Fruit fly (Drosophila melanogaster): ENCODE data around the gene kuk.

Gene kuk

dm6 chr3R:17072526-17073114, 7.4 kb upstream of the kuk start, which contains the start of the genes Ns1 and mRpS11 (continued):
- TF ChIP-seq ssp (GFP tag; IDR thresholded peaks at IDR 0.05) (no peak), Dbx (GFP tag; IDR thresholded peaks at IDR 0.05) (peak; percentile 61; the same call in 2 of the 3 replicates), ap (GFP tag; IDR thresholded peaks at IDR 0.05) (no peak), Ets97D (GFP tag; optimal IDR thresholded peaks at IDR 0.05) (peak; percentile 88), CG9215 (GFP tag; IDR thresholded peaks at IDR 0.05) (no peak), Dek (tag; optimal IDR thresholded peaks at IDR 0.05) (no peak), CHES-1-like (GFP tag; optimal IDR thresholded peaks at IDR 0.05) (peak; percentile 54), CG11456 (GFP tag; IDR thresholded peaks at IDR 0.05) (0 out of 3 replicates have a peak, but pooled peaks have one; percentile 44), CG12299 (tag; optimal IDR thresholded peaks at IDR 0.05) (peak; percentile 23), CoRest (tag; optimal IDR thresholded peaks at IDR 0.05) (no peak), Poxn (GFP tag; IDR thresholded peaks at IDR 0.05) (no peak), Sox100B (GFP tag; optimal IDR thresholded peaks at IDR 0.05) (no peak), gt (GFP tag; IDR thresholded peaks at IDR 0.05) (no peak), Sry-β (GFP tag; optimal IDR thresholded peaks at IDR 0.05) (no peak), wek (GFP tag; optimal IDR thresholded peaks at IDR 0.05) (no peak), CG16863 (GFP tag; optimal IDR thresholded peaks at IDR 0.05) (no peak), CG14667 (GFP tag; IDR thresholded peaks at IDR 0.05) (no peak), CG4282 (GFP tag; optimal IDR thresholded peaks at IDR 0.05) (peak; percentile 38), E2f2 (GFP tag; IDR thresholded peaks at IDR 0.05) (0 out of 2 replicates have a peak, but pooled peaks have one; percentile 38), CG10654 (GFP tag; optimal IDR thresholded peaks at IDR 0.05) (no peak), D19A (tag; optimal IDR thresholded peaks at IDR 0.05) (peak; percentile 10), BtbVII (GFP tag; optimal IDR thresholded peaks at IDR 0.05) (no peak), Kr (GFP tag; optimal IDR thresholded peaks at IDR 0.05) (no peak), onecut (GFP tag; IDR thresholded peaks at IDR 0.05) (peak; percentile 39; the same call in 1 of the 2 replicates), CG8924 (tag; optimal IDR thresholded peaks at IDR 0.05) (peak; percentile 5), CG12659 (GFP tag; optimal IDR thresholded peaks at IDR 0.05) (peak; percentile 69), CG18599 (GFP tag; optimal IDR thresholded peaks at IDR 0.05) (no peak), Gsc (GFP tag; IDR thresholded peaks at IDR 0.05) (no peak), CG1832 (GFP tag; optimal IDR thresholded peaks at IDR 0.05) (no peak), seq (GFP tag; IDR thresholded peaks at IDR 0.05) (0 out of 2 replicates have a peak, but pooled peaks have one; percentile 15), Ptx1 (GFP tag; IDR thresholded peaks at IDR 0.05) (no peak), CG10209 (GFP tag; optimal IDR thresholded peaks at IDR 0.05) (no peak), CG7372 (GFP tag; IDR thresholded peaks at IDR 0.05) (no peak), h (optimal IDR thresholded peaks at IDR 0.05) (no peak), H2.0 (GFP tag; IDR thresholded peaks at IDR 0.05) (no peak), sr (GFP tag; IDR thresholded peaks at IDR 0.05) (no peak), CG2199 (GFP tag; IDR thresholded peaks at IDR 0.05) (peak; percentile 68; the same call in 1 of the 3 replicates), CG2712 (tag; optimal IDR thresholded peaks at IDR 0.05) (peak; percentile 29), sim (GFP tag; IDR thresholded peaks at IDR 0.05) (no peak), Hr51 (GFP tag; optimal IDR thresholded peaks at IDR 0.05) (no peak), CG2678 (tag; optimal IDR thresholded peaks at IDR 0.05) (no peak), CG8765 (GFP tag; IDR thresholded peaks at IDR 0.05) (no peak), CG11723 (GFP tag; optimal IDR thresholded peaks at IDR 0.05) (no peak), HLH54F (GFP tag; optimal IDR thresholded peaks at IDR 0.05) (peak; percentile 15), sug (tag; optimal IDR thresholded peaks at IDR 0.05) (peak; percentile 54), crol (GFP tag; IDR thresholded peaks at IDR 0.05) (no peak), CG6654 (GFP tag; optimal IDR thresholded peaks at IDR 0.05) (no peak), CG2889 (GFP tag; IDR thresholded peaks at IDR 0.05) (no peak), CG18011 (GFP tag; optimal IDR thresholded peaks at IDR 0.05) (no peak), zen2 (GFP tag; IDR thresholded peaks at IDR 0.05; ENCODE audit: partially characterized antibody) (no peak), CG15696 (tag; optimal IDR thresholded peaks at IDR 0.05) (no peak)

Measured in whole organism, embryonic.